Fruit fly (Drosophila melanogaster): ENCODE results near the gene Dab.

Dab gene

dm6 chr3L:16765647-16766628 lies 54.0 kb downstream of the Dab start, which contains the start of gene Nrt (continued):
- TF ChIP-seq pnt (GFP tag; optimal IDR thresholded peaks at IDR 0.05) = no peak
- TF ChIP-seq CG10274 (GFP tag; optimal IDR thresholded peaks at IDR 0.05) = no peak
- TF ChIP-seq corto (GFP tag; optimal IDR thresholded peaks at IDR 0.05) = peak; percentile 4
- TF ChIP-seq CG16779 (GFP tag; IDR thresholded peaks at IDR 0.05) = no peak; the same call in 1 of the 2 replicates
- peak; percentile 17 for TF ChIP-seq sd (tag; optimal IDR thresholded peaks at IDR 0.05)
- no peak for TF ChIP-seq Dad (GFP tag; optimal IDR thresholded peaks at IDR 0.05)
- TF ChIP-seq CG14860 (GFP tag; IDR thresholded peaks at IDR 0.05; ENCODE audit: partially characterized antibody) = peak; percentile 22; the same call in 1 of the 3 replicates
- no peak for TF ChIP-seq Antp (GFP tag; optimal IDR thresholded peaks at IDR 0.05)
- no peak for TF ChIP-seq CG18619 (GFP tag; optimal IDR thresholded peaks at IDR 0.05)
- no peak for TF ChIP-seq en (GFP tag; optimal IDR thresholded peaks at IDR 0.05)
- TF ChIP-seq Camta (GFP tag; optimal IDR thresholded peaks at IDR 0.05) = no peak
- peak; percentile 39 for TF ChIP-seq CG5180 (GFP tag; optimal IDR thresholded peaks at IDR 0.05)
- peak; percentile 13 for TF ChIP-seq bcd (GFP tag; optimal IDR thresholded peaks at IDR 0.05)
- TF ChIP-seq chinmo (GFP tag; IDR thresholded peaks at IDR 0.05; ENCODE audit: partially characterized antibody) = peak; percentile 88
- 0 out of 2 replicates have a peak, but pooled peaks have one; percentile 24 for TF ChIP-seq inv (GFP tag; IDR thresholded peaks at IDR 0.05; ENCODE audit: partially characterized antibody)
- peak; percentile 82 for TF ChIP-seq CG8924 (tag; optimal IDR thresholded peaks at IDR 0.05)
- no peak for TF ChIP-seq CG9797 (GFP tag; optimal IDR thresholded peaks at IDR 0.05)
- TF ChIP-seq CG32767 (GFP tag; IDR thresholded peaks at IDR 0.05) = 0 out of 2 replicates have a peak, but pooled peaks have one; percentile 14
- TF ChIP-seq B-H2 (GFP tag; optimal IDR thresholded peaks at IDR 0.05) = peak; percentile 53
- no peak for TF ChIP-seq Doc2 (GFP tag; IDR thresholded peaks at IDR 0.05)
- TF ChIP-seq Xbp1 (GFP tag; optimal IDR thresholded peaks at IDR 0.05) = peak; percentile 38
- no peak for TF ChIP-seq CG5245 (GFP tag; optimal IDR thresholded peaks at IDR 0.05)
- TF ChIP-seq CG1603 (tag; optimal IDR thresholded peaks at IDR 0.05) = peak; percentile 15
- TF ChIP-seq CG6813 (GFP tag; optimal IDR thresholded peaks at IDR 0.05) = peak; percentile 69
- TF ChIP-seq CG12659 (GFP tag; optimal IDR thresholded peaks at IDR 0.05) = peak; percentile 58
- peak; percentile 34 for TF ChIP-seq kay (GFP tag; optimal IDR thresholded peaks at IDR 0.05)
- TF ChIP-seq vvl (GFP tag; IDR thresholded peaks at IDR 0.05) = peak; percentile 79
- no peak for TF ChIP-seq CG8765 (GFP tag; IDR thresholded peaks at IDR 0.05)
- peak; percentile 56; the same call in 1 of the 2 replicates for TF ChIP-seq Ada2b (GFP tag; IDR thresholded peaks at IDR 0.05)
- TF ChIP-seq rib (GFP tag; IDR thresholded peaks at IDR 0.05) = 0 out of 2 replicates have a peak, but pooled peaks have one; percentile 23
- TF ChIP-seq slou (GFP tag; optimal IDR thresholded peaks at IDR 0.05) = no peak
- peak; percentile 19 for TF ChIP-seq Nf-YB (GFP tag; optimal IDR thresholded peaks at IDR 0.05)
- TF ChIP-seq Rfx (GFP tag; IDR thresholded peaks at IDR 0.05) = peak; percentile 73
- peak; percentile 14; the same call in 1 of the 2 replicates for TF ChIP-seq sisA (GFP tag; IDR thresholded peaks at IDR 0.05)
- peak in 1 of 2 experiments; percentile 10 for TF ChIP-seq Trl (optimal IDR thresholded peaks at IDR 0.05)
- TF ChIP-seq Trl (GFP tag; optimal IDR thresholded peaks at IDR 0.05) = no peak
- TF ChIP-seq CG3407 (GFP tag; optimal IDR thresholded peaks at IDR 0.05) = peak; percentile 37
- peak; percentile 48 for TF ChIP-seq Dek (tag; optimal IDR thresholded peaks at IDR 0.05)
- TF ChIP-seq Gsc (GFP tag; IDR thresholded peaks at IDR 0.05) = no peak
- no peak for TF ChIP-seq NC2α (GFP tag; optimal IDR thresholded peaks at IDR 0.05)
- peak; percentile 0 for TF ChIP-seq CG11723 (GFP tag; optimal IDR thresholded peaks at IDR 0.05)
- no peak for TF ChIP-seq Side (GFP tag; optimal IDR thresholded peaks at IDR 0.05)
- TF ChIP-seq Rx (GFP tag; IDR thresholded peaks at IDR 0.05) = no peak
- no peak for TF ChIP-seq dm (GFP tag; optimal IDR thresholded peaks at IDR 0.05)
- no peak for TF ChIP-seq CG12744 (GFP tag; optimal IDR thresholded peaks at IDR 0.05)
- TF ChIP-seq Mrtf (GFP tag; IDR thresholded peaks at IDR 0.05) = no peak
- TF ChIP-seq CG11456 (GFP tag; IDR thresholded peaks at IDR 0.05) = no peak
- peak; percentile 95 for TF ChIP-seq CG4707 (GFP tag; optimal IDR thresholded peaks at IDR 0.05)
- TF ChIP-seq CG9817 (tag; optimal IDR thresholded peaks at IDR 0.05) = peak; percentile 47
